Worm (Caenorhabditis elegans) whole organism, L1 larva: ENCODE data around the gene C09G9.5.

Source experiments
- C16A3.4 ChIP-seq: fragments of 150-350 bp; optimal IDR thresholded peaks from 2 replicates; lab custom pipeline; 2014; ENCODE audit warnings: missing biosample characterization, missing genetic modification characterization
- C34B4.2 ChIP-seq: sonication (generic microtip); optimal IDR thresholded peaks from 2 replicates; lab custom pipeline; 2017; ENCODE audit warnings: mild to moderate bottlenecking, missing genetic modification characterization, missing compliant biosample characterization
- Y116A8C.19 ChIP-seq: sonication (generic microtip); optimal IDR thresholded peaks from 2 replicates; lab custom pipeline; 2016; ENCODE audit warnings: missing compliant biosample characterization, missing genetic modification characterization, borderline replicate concordance
- ceh-63 ChIP-seq: fragments of 200-800 bp; sonication (Bioruptor generic); optimal IDR thresholded peaks from 2 replicates; lab custom pipeline; 2018; ENCODE audit warnings: mild to moderate bottlenecking, missing genetic modification characterization, missing compliant biosample characterization
- ceh-8 ChIP-seq: fragments of 200-800 bp; sonication (Bioruptor generic); optimal IDR thresholded peaks from 2 replicates; lab custom pipeline; 2018; ENCODE audit warnings: mild to moderate bottlenecking, missing genetic modification characterization, moderate library complexity, missing compliant biosample characterization
- ceh-90 ChIP-seq: sonication (generic microtip); optimal IDR thresholded peaks from 2 replicates; lab custom pipeline; 2016; ENCODE audit warnings: missing genetic modification characterization, missing compliant biosample characterization
- dpl-1 ChIP-seq, 3 experiments: fragments of 150-350 bp in 2 of 3; sonication (generic microtip) in 1 of 3; optimal IDR thresholded peaks; 2 replicates each; lab custom pipeline; 2014 to 2017; ENCODE audit warnings: missing biosample characterization in 3 of 3, missing genetic modification characterization in 3 of 3, missing genetic modification reagents in 3 of 3
- dsc-1 ChIP-seq: sonication (generic microtip); optimal IDR thresholded peaks from 2 replicates; lab custom pipeline; 2016; ENCODE audit warnings: mild to moderate bottlenecking, missing genetic modification characterization, missing compliant biosample characterization
- efl-1 ChIP-seq, 4 experiments: fragments of 150-350 bp; optimal IDR thresholded peaks in 3 of 4; peaks in 1 of 4; 1 replicate in 1 of 4; 2 replicates in 3 of 4; lab custom pipeline; 2014; ENCODE audit warnings: missing biosample characterization in 2 of 4, missing genetic modification characterization in 2 of 4, missing genetic modification reagents in 2 of 4
- egl-13 ChIP-seq: sonication (generic microtip); optimal IDR thresholded peaks from 2 replicates; lab custom pipeline; 2016; ENCODE audit warnings: missing genotype, missing genetic modification reagents, missing genetic modification characterization, missing compliant biosample characterization
- egl-27 ChIP-seq, 2 experiments: fragments of 150-350 bp in 1 of 2; sonication (generic microtip); optimal IDR thresholded peaks; 3 replicates each; lab custom pipeline; 2017 to 2018; ENCODE audit warnings: missing biosample characterization in 2 of 2, missing genetic modification characterization in 2 of 2, missing genetic modification reagents in 2 of 2
- elt-3 ChIP-seq, 6 experiments: fragments of 150-350 bp in 1 of 6; sonication (generic microtip); optimal IDR thresholded peaks; 2 replicates each; lab custom pipeline; 2017 to 2018; ENCODE audit warnings: missing biosample characterization in 6 of 6, missing genetic modification characterization in 6 of 6, inconsistent platforms in 1 of 6
- ets-5 ChIP-seq: fragments of 200-800 bp; sonication (Bioruptor generic); IDR thresholded peaks from 2 replicates; pipeline ENCODE4 v1.3.6; 2022; ENCODE audit warnings: missing genetic modification characterization, missing compliant biosample characterization
- fkh-8 ChIP-seq: sonication (generic microtip); optimal IDR thresholded peaks from 2 replicates; lab custom pipeline; 2016; ENCODE audit warnings: mild to moderate bottlenecking, missing genetic modification characterization, missing compliant biosample characterization
- grh-1 ChIP-seq: fragments of 200-800 bp; sonication (Bioruptor generic); IDR thresholded peaks from 2 replicates; pipeline ENCODE4 v1.3.6; 2022; ENCODE audit warnings: missing genetic modification reagents, missing genetic modification characterization, missing compliant biosample characterization
- irx-1 ChIP-seq: sonication (generic microtip); optimal IDR thresholded peaks from 2 replicates; lab custom pipeline; 2016; ENCODE audit warnings: missing genetic modification characterization, missing compliant biosample characterization
- isw-1 ChIP-seq: fragments of 200-800 bp; sonication (Bioruptor generic); IDR thresholded peaks from 2 replicates; pipeline ENCODE4 v1.3.6; 2022; ENCODE audit warnings: missing genetic modification characterization, missing compliant biosample characterization
- jun-1 ChIP-seq: fragments of 150-350 bp; optimal IDR thresholded peaks from 2 replicates; lab custom pipeline; 2014; ENCODE audit warnings: missing biosample characterization, missing genetic modification reagents, missing genetic modification characterization
- lin-14 ChIP-seq: fragments of 200-800 bp; sonication (Bioruptor generic); optimal IDR thresholded peaks from 2 replicates; lab custom pipeline; 2018; ENCODE audit warnings: mild to moderate bottlenecking, missing genetic modification characterization, moderate library complexity, missing compliant biosample characterization
- lin-15B ChIP-seq: fragments of 150-350 bp; sonication (generic microtip); optimal IDR thresholded peaks from 3 replicates; lab custom pipeline; 2014; ENCODE audit warnings: missing biosample characterization, missing genetic modification characterization
- lin-35 ChIP-seq, 2 experiments: fragments of 150-350 bp; optimal IDR thresholded peaks; 2 replicates each; lab custom pipeline; 2014; ENCODE audit warnings: missing biosample characterization in 2 of 2, missing genetic modification characterization in 2 of 2, missing genetic modification reagents in 2 of 2
- lsy-2 ChIP-seq, 2 experiments: fragments of 150-350 bp; optimal IDR thresholded peaks; 2 replicates each; lab custom pipeline; 2014; ENCODE audit warnings: missing biosample characterization in 2 of 2, missing genetic modification characterization in 2 of 2
- mep-1 ChIP-seq: fragments of 150-350 bp; optimal IDR thresholded peaks from 2 replicates; lab custom pipeline; 2014; ENCODE audit warnings: missing biosample characterization, missing genetic modification characterization
- nhr-11 ChIP-seq: fragments of 150-350 bp; optimal IDR thresholded peaks from 2 replicates; lab custom pipeline; 2014; ENCODE audit warnings: missing biosample characterization, missing genetic modification characterization
- nhr-19 ChIP-seq: fragments of 200-800 bp; sonication (Bioruptor generic); conservative IDR thresholded peaks from 2 replicates; pipeline ENCODE4 v1.3.6; 2022; ENCODE audit warnings: missing genetic modification characterization, missing compliant biosample characterization
- nhr-20 ChIP-seq: sonication (generic microtip); optimal IDR thresholded peaks from 2 replicates; lab custom pipeline; 2016; ENCODE audit warnings: mild to moderate bottlenecking, missing genetic modification characterization, missing compliant biosample characterization
- nhr-237 ChIP-seq: fragments of 150-350 bp; optimal IDR thresholded peaks from 2 replicates; lab custom pipeline; 2014; ENCODE audit warnings: missing biosample characterization, missing genetic modification characterization
- nhr-28 ChIP-seq: fragments of 150-350 bp; optimal IDR thresholded peaks from 2 replicates; lab custom pipeline; 2014; ENCODE audit warnings: missing biosample characterization, missing genetic modification characterization
- nhr-47 ChIP-seq: sonication (generic microtip); optimal IDR thresholded peaks from 2 replicates; lab custom pipeline; 2016; ENCODE audit warnings: mild to moderate bottlenecking, missing genetic modification characterization, moderate library complexity, missing compliant biosample characterization
- nhr-71 ChIP-seq: sonication (generic microtip); optimal IDR thresholded peaks from 2 replicates; lab custom pipeline; 2016; ENCODE audit warnings: mild to moderate bottlenecking, missing genetic modification characterization, moderate library complexity, missing compliant biosample characterization
- nhr-76 ChIP-seq: sonication (generic microtip); optimal IDR thresholded peaks from 2 replicates; lab custom pipeline; 2017; ENCODE audit warnings: missing biosample characterization, missing genetic modification characterization
- nhr-85 ChIP-seq: sonication (generic microtip); peaks from one replicate; lab custom pipeline; 2016; ENCODE audit warnings: missing genetic modification characterization, inconsistent platforms, missing compliant biosample characterization
- nhr-90 ChIP-seq: sonication (generic microtip); optimal IDR thresholded peaks from 2 replicates; lab custom pipeline; 2016; ENCODE audit warnings: mild to moderate bottlenecking, missing genetic modification characterization, missing compliant biosample characterization; ENCODE audit not compliant: poor library complexity
- pag-3 ChIP-seq: sonication (generic microtip); optimal IDR thresholded peaks from 2 replicates; lab custom pipeline; 2017; ENCODE audit warnings: missing genetic modification characterization, mild to moderate bottlenecking, missing compliant biosample characterization, antibody characterized with exemption, borderline replicate concordance; ENCODE audit not compliant: insufficient read depth
- rnt-1 ChIP-seq: sonication (generic microtip); optimal IDR thresholded peaks from 2 replicates; lab custom pipeline; 2016; ENCODE audit warnings: mild to moderate bottlenecking, missing genetic modification characterization, moderate library complexity, missing compliant biosample characterization
- sox-4 ChIP-seq: sonication (generic microtip); optimal IDR thresholded peaks from 2 replicates; lab custom pipeline; 2016; ENCODE audit warnings: missing genetic modification characterization, missing compliant biosample characterization
- sptf-1 ChIP-seq: fragments of 150-350 bp; optimal IDR thresholded peaks from 2 replicates; lab custom pipeline; 2014; ENCODE audit warnings: missing biosample characterization, missing genetic modification characterization
- sup-37 ChIP-seq: fragments of 200-800 bp; sonication (Bioruptor generic); optimal IDR thresholded peaks from 2 replicates; lab custom pipeline; 2018; ENCODE audit warnings: mild to moderate bottlenecking, missing genetic modification characterization, missing compliant biosample characterization
- tbx-2 ChIP-seq: sonication (generic microtip); optimal IDR thresholded peaks from 2 replicates; lab custom pipeline; 2016; ENCODE audit warnings: missing genetic modification characterization, missing compliant biosample characterization
- tlp-1 ChIP-seq: fragments of 150-350 bp; optimal IDR thresholded peaks from 2 replicates; lab custom pipeline; 2014; ENCODE audit warnings: missing biosample characterization, missing genetic modification characterization
- unc-30 ChIP-seq: sonication (generic microtip); optimal IDR thresholded peaks from 2 replicates; lab custom pipeline; 2017; ENCODE audit warnings: missing biosample characterization, missing genetic modification characterization
- unc-98 ChIP-seq: fragments of 200-800 bp; sonication (Bioruptor generic); IDR thresholded peaks from 2 replicates; pipeline ENCODE4 v1.3.6; 2022; ENCODE audit warnings: missing genetic modification characterization, missing compliant biosample characterization
- zag-1 ChIP-seq: fragments of 150-350 bp; optimal IDR thresholded peaks from 2 replicates; lab custom pipeline; 2014; ENCODE audit warnings: missing biosample characterization, missing genetic modification characterization
- zip-4 ChIP-seq: fragments of 200-800 bp; sonication (Bioruptor generic); optimal IDR thresholded peaks from 2 replicates; lab custom pipeline; 2018; ENCODE audit warnings: mild to moderate bottlenecking, missing genetic modification characterization, moderate library complexity, missing compliant biosample characterization
- ztf-11 ChIP-seq, 2 experiments: sonication (generic microtip); optimal IDR thresholded peaks; 2 replicates each; lab custom pipeline; 2016 to 2017; ENCODE audit warnings: missing genetic modification characterization in 2 of 2, missing biosample characterization in 1 of 2, missing compliant biosample characterization in 1 of 2
- ztf-4 ChIP-seq: fragments of 150-350 bp; optimal IDR thresholded peaks from 2 replicates; lab custom pipeline; 2014; ENCODE audit warnings: missing biosample characterization, missing genetic modification characterization

Gene C09G9.5

DNA sequence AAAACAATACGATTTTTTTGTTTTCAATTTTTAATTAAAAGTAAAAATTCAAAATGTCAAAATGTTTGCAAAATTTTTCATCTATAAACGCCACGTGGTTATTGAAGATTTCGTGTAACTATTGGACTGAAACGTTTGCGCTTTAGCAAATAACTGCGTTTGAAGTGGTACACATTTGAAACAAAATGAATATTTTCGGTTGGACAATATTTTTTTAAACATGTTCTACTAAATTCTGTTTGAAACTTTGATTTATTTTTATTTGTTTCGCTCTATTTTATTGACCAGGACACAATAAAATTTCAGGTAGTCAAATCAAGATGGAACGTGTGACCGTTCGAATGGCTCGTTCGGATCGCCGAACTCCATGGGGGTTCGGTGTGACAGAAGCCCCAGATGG lies 34.1 kb upstream of the C09G9.5 start, which contains the start of gene alp-1:
TSS of gene alp-1 (plus strand) at position 301 of the 400 bp plus-strand sequence.
- no peak for TF ChIP-seq lsy-2 (tag; optimal IDR thresholded peaks at IDR 0.05; lab: Kevin White, UChicago)
- no peak for TF ChIP-seq grh-1
- TF ChIP-seq sptf-1 (tag; lab: Kevin White, UChicago): no peak
- no peak for TF ChIP-seq nhr-11 (tag; lab: Kevin White, UChicago)
- TF ChIP-seq tbx-2 (tag; lab: Kevin White, UChicago): no peak
- no peak for TF ChIP-seq jun-1
- no peak for TF ChIP-seq nhr-76 (tag; lab: Kevin White, UChicago)
- no peak for TF ChIP-seq sup-37 (GFP tag; lab: Kevin White, UChicago)
- TF ChIP-seq Y116A8C.19 (tag; lab: Kevin White, UChicago): no peak
- TF ChIP-seq nhr-28 (tag; lab: Kevin White, UChicago): no peak
- no peak for TF ChIP-seq rnt-1
- no peak for TF ChIP-seq sox-4
- no peak for TF ChIP-seq C16A3.4 (tag; lab: Kevin White, UChicago)

DNA sequence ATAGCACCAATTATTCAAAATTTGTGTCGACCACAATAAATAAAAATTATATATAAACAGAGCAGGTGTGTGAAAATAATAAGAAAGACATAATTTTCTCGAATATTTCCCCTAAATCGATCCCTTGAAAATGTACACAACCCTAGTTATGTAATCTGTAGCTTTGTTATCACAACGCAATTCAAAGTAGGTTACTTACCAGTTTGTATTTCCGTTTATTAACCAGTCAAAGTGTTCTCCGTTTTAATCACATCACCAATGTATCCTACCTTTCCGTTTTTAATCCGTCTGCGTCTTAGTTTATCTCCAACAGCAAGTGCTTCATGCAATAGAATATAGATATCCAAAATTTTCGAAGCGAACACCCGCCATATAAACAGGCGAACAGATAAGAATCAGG lies 33.0 kb upstream of the C09G9.5 start:
- no peak for TF ChIP-seq nhr-76 (tag; lab: Kevin White, UChicago)
- TF ChIP-seq efl-1 (optimal IDR thresholded peaks at IDR 0.05; lab: Kevin White, UChicago): no peak
- peak in 1 of 2 experiments; percentile 73 for TF ChIP-seq efl-1 (GFP tag; optimal IDR thresholded peaks at IDR 0.05 in 1 of 2; lab: Kevin White, UChicago)
- TF ChIP-seq, all 84 proteins: peak for 1

DNA sequence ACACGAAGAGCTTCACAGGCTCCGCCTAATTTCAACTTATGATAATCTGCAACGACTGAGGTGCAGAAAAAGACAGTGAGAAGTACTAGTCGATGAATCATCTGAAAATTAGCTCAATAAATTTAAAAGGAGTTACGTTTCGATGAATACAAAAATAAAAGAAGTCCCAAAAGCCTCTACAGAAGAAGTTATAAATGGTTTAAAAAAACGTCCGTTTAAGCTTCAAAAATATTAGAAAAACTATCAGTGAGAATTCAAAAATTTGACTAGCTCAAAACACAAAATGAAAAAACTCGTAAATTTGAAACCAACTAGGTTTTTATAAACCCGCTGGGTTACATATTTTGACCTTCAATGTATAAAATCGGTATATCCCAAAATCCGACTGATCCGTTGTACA lies 30.4 kb upstream of the C09G9.5 start, which contains the start of gene T11B7.5:
TSS of gene T11B7.5 (minus strand) at position 101 of the 400 bp plus-strand sequence.
- no peak for TF ChIP-seq ztf-4
- no peak for TF ChIP-seq zag-1 (tag; lab: Kevin White, UChicago)
- TF ChIP-seq grh-1: no peak
- TF ChIP-seq zip-4 (GFP tag; lab: Kevin White, UChicago): no peak
- no peak for TF ChIP-seq sup-37 (GFP tag; lab: Kevin White, UChicago)

ce11 chrIV:8864672-8865071 lies 21.7 kb upstream of the C09G9.5 start:
- TF ChIP-seq sox-4: no peak
- no peak for TF ChIP-seq egl-27 (tag; optimal IDR thresholded peaks at IDR 0.05; lab: Kevin White, UChicago)
- peak; percentile 12 for TF ChIP-seq nhr-20
- TF ChIP-seq nhr-71: peak; percentile 62
- no peak for TF ChIP-seq ets-5 (GFP tag; lab: Robert Waterston, UW)
- TF ChIP-seq nhr-19 (GFP tag; lab: Robert Waterston, UW): 0 out of 2 replicates have a peak, but pooled peaks have one; percentile 14
- TF ChIP-seq ztf-11 (tag; optimal IDR thresholded peaks at IDR 0.05; lab: Kevin White, UChicago): no peak
- no peak for TF ChIP-seq nhr-237
- no peak for TF ChIP-seq nhr-47
- TF ChIP-seq unc-98 (GFP tag; lab: Robert Waterston, UW): no peak
- no peak for TF ChIP-seq lin-15B
- TF ChIP-seq elt-3 (tag; optimal IDR thresholded peaks at IDR 0.05; lab: Kevin White, UChicago): peak in 3 of 6 experiments; percentile 22 to 76 (median 71)
- TF ChIP-seq tlp-1 (tag; lab: Kevin White, UChicago): no peak
- no peak for TF ChIP-seq efl-1 (optimal IDR thresholded peaks at IDR 0.05; lab: Kevin White, UChicago)
- peak in 1 of 2 experiments; percentile 71 for TF ChIP-seq efl-1 (GFP tag; optimal IDR thresholded peaks at IDR 0.05 in 1 of 2; lab: Kevin White, UChicago)
- peak in 1 of 2 experiments; percentile 33 for TF ChIP-seq lin-35 (GFP tag; optimal IDR thresholded peaks at IDR 0.05; lab: Kevin White, UChicago)
- no peak for TF ChIP-seq ceh-63
- TF ChIP-seq nhr-90 (tag; lab: Kevin White, UChicago): peak; percentile 61
- TF ChIP-seq fkh-8 (tag; lab: Kevin White, UChicago): no peak
- TF ChIP-seq isw-1: no peak
- TF ChIP-seq nhr-85: peak; percentile 85
- no peak for TF ChIP-seq irx-1
- TF ChIP-seq dpl-1 (GFP tag; optimal IDR thresholded peaks at IDR 0.05; lab: Kevin White, UChicago): no peak
- no peak for TF ChIP-seq dsc-1 (tag; lab: Kevin White, UChicago)
- no peak for TF ChIP-seq egl-13 (tag; lab: Kevin White, UChicago)
- no peak for TF ChIP-seq pag-3 (tag; lab: Kevin White, UChicago)
- TF ChIP-seq mep-1 (tag; lab: Kevin White, UChicago): no peak
- no peak for TF ChIP-seq unc-30 (tag; lab: Kevin White, UChicago)
- no peak for TF ChIP-seq ceh-90 (tag; lab: Kevin White, UChicago)
- no peak for TF ChIP-seq ceh-8 (GFP tag; lab: Kevin White, UChicago)
- TF ChIP-seq jun-1: no peak
- peak; percentile 46 for TF ChIP-seq lin-14 (GFP tag; lab: Kevin White, UChicago)
- no peak for TF ChIP-seq C34B4.2 (tag; lab: Kevin White, UChicago)
